Fruit fly (Drosophila melanogaster) whole organism, embryonic: ENCODE measurements around the gene Tengl1.

Experiments
- Aef1 ChIP-seq: fragments of 200-800 bp; sonication (Bioruptor generic); IDR thresholded peaks from 3 replicates; pipeline ENCODE4 v1.3.6; 2022; ENCODE audit warnings: missing biosample characterization, missing genetic modification characterization
- B-H2 ChIP-seq: fragments of 200-800 bp; sonication (Bioruptor generic); optimal IDR thresholded peaks from 2 replicates; lab custom pipeline; 2018; ENCODE audit warnings: missing biosample characterization, mild to moderate bottlenecking, missing genetic modification characterization
- C15 ChIP-seq: fragments of 200-800 bp; sonication (Bioruptor generic); IDR thresholded peaks from 3 replicates; pipeline ENCODE4 v1.3.6; 2022; ENCODE audit warnings: missing biosample characterization, missing genetic modification characterization
- CG10267 ChIP-seq: fragments of 200-800 bp; sonication (Bioruptor generic); optimal IDR thresholded peaks from 2 replicates; lab custom pipeline; 2018; ENCODE audit warnings: missing biosample characterization, mild to moderate bottlenecking, missing genetic modification characterization, moderate library complexity
- CG10543 ChIP-seq: fragments of 200-800 bp; sonication (Bioruptor generic); optimal IDR thresholded peaks from 3 replicates; lab custom pipeline; 2017; ENCODE audit warnings: missing biosample characterization, mild to moderate bottlenecking, missing genetic modification characterization, moderate library complexity
- CG12219 ChIP-seq: fragments of 200-800 bp; sonication (Bioruptor generic); optimal IDR thresholded peaks from 3 replicates; lab custom pipeline; 2018; ENCODE audit warnings: missing biosample characterization, mild to moderate bottlenecking, missing genetic modification characterization
- CG13424 ChIP-seq: fragments of 200-800 bp; sonication (Bioruptor generic); optimal IDR thresholded peaks from 2 replicates; lab custom pipeline; 2019; ENCODE audit warnings: missing biosample characterization, mild to moderate bottlenecking, missing genetic modification characterization, moderate library complexity
- CG17829 ChIP-seq: fragments of 200-800 bp; optimal IDR thresholded peaks from 2 replicates; lab custom pipeline; 2019; ENCODE audit warnings: missing biosample characterization, mild to moderate bottlenecking, missing genetic modification characterization, moderate library complexity
- CG18011 ChIP-seq: fragments of 200-800 bp; sonication (Bioruptor generic); optimal IDR thresholded peaks from 2 replicates; lab custom pipeline; 2017; ENCODE audit warnings: missing biosample characterization, missing genetic modification characterization, mild to moderate bottlenecking, moderate library complexity, missing genotype
- CG3407 ChIP-seq: fragments of 200-800 bp; sonication (Bioruptor generic); optimal IDR thresholded peaks from 2 replicates; lab custom pipeline; 2018; ENCODE audit warnings: missing biosample characterization, mild to moderate bottlenecking, missing genetic modification characterization
- CG4360 ChIP-seq: fragments of 200-800 bp; sonication (Bioruptor generic); IDR thresholded peaks from 2 replicates; pipeline ENCODE4 v1.3.6; 2022; ENCODE audit warnings: missing biosample characterization, missing genetic modification characterization
- CG4424 ChIP-seq: fragments of 200-800 bp; sonication (Bioruptor generic); optimal IDR thresholded peaks from 3 replicates; lab custom pipeline; 2016; ENCODE audit warnings: missing biosample characterization, missing genetic modification characterization
- CG6175 ChIP-seq: fragments of 200-800 bp; sonication (Bioruptor generic); IDR thresholded peaks from 3 replicates; pipeline ENCODE4 v1.3.6; 2022; ENCODE audit warnings: missing biosample characterization, missing genetic modification characterization
- CG6272 ChIP-seq: fragments of 200-800 bp; sonication (Bioruptor generic); IDR thresholded peaks from 2 replicates; pipeline ENCODE4 v1.3.6; 2022; ENCODE audit warnings: missing biosample characterization, missing genetic modification characterization
- CG6654 ChIP-seq: fragments of 200-800 bp; sonication (Bioruptor generic); optimal IDR thresholded peaks from 2 replicates; lab custom pipeline; 2017; ENCODE audit warnings: missing biosample characterization, mild to moderate bottlenecking, missing genetic modification characterization
- CG6813 ChIP-seq: fragments of 200-800 bp; sonication (Bioruptor generic); optimal IDR thresholded peaks from 2 replicates; lab custom pipeline; 2017; ENCODE audit warnings: missing biosample characterization, missing genetic modification characterization, mild to moderate bottlenecking, moderate library complexity, missing genetic modification reagents
- CG8765 ChIP-seq: fragments of 200-800 bp; sonication (Bioruptor generic); IDR thresholded peaks from 2 replicates; pipeline ENCODE4 v1.3.6; 2022; ENCODE audit warnings: missing biosample characterization, missing genetic modification characterization
- Camta ChIP-seq: fragments of 200-800 bp; sonication (Bioruptor generic); optimal IDR thresholded peaks from 2 replicates; lab custom pipeline; 2016; ENCODE audit warnings: missing biosample characterization, missing genetic modification characterization
- CkIIα-i1 ChIP-seq: fragments of 200-800 bp; sonication (Bioruptor generic); IDR thresholded peaks from 2 replicates; pipeline ENCODE4 v1.3.6; 2022; ENCODE audit warnings: missing biosample characterization, missing genetic modification characterization
- Doc3 ChIP-seq: fragments of 200-800 bp; sonication (Bioruptor generic); IDR thresholded peaks from 3 replicates; pipeline ENCODE4 v1.3.6; 2022; ENCODE audit warnings: missing biosample characterization, missing genetic modification characterization; ENCODE audit not compliant: partially characterized antibody
- Dref ChIP-seq: fragments of 200-800 bp; sonication (Bioruptor generic); IDR thresholded peaks from 2 replicates; pipeline ENCODE4 v1.3.6; 2022; ENCODE audit warnings: missing biosample characterization, missing genetic modification characterization
- ERR ChIP-seq: fragments of 200-800 bp; sonication (Bioruptor generic); optimal IDR thresholded peaks from 2 replicates; lab custom pipeline; 2016; ENCODE audit warnings: missing biosample characterization, missing genetic modification characterization
- Eip74EF ChIP-seq, 2 experiments: fragments of 200-800 bp in 1 of 2; fragments of >200 bp in 1 of 2; sonication (Bioruptor generic) in 1 of 2; optimal IDR thresholded peaks; 2 replicates each; lab custom pipeline; 2017 to 2019; ENCODE audit warnings: missing biosample characterization in 2 of 2, missing genetic modification characterization in 2 of 2, mild to moderate bottlenecking in 1 of 2, moderate library complexity in 1 of 2
- Ets65A ChIP-seq: fragments of 200-800 bp; sonication (Bioruptor generic); peaks from one replicate; lab custom pipeline; 2016; ENCODE audit warnings: missing biosample characterization, missing genetic modification characterization
- Hand ChIP-seq: fragments of 200-800 bp; sonication (Bioruptor generic); optimal IDR thresholded peaks from 2 replicates; lab custom pipeline; 2017; ENCODE audit warnings: mild to moderate bottlenecking, missing biosample characterization, missing genetic modification reagents, missing genetic modification characterization
- Kr ChIP-seq: fragments of 200-800 bp; sonication (Bioruptor generic); optimal IDR thresholded peaks from 2 replicates; lab custom pipeline; 2017; ENCODE audit warnings: missing biosample characterization, mild to moderate bottlenecking, missing genetic modification characterization
- Mad ChIP-seq: fragments of 200-800 bp; sonication (Bioruptor generic); optimal IDR thresholded peaks from 2 replicates; lab custom pipeline; 2016; ENCODE audit warnings: missing biosample characterization, missing genetic modification characterization
- Med ChIP-seq: fragments of 200-800 bp; sonication (Bioruptor generic); peaks from one replicate; lab custom pipeline; 2016; ENCODE audit warnings: missing biosample characterization, missing genetic modification characterization, mild to moderate bottlenecking, inconsistent platforms, moderate library complexity
- Myb ChIP-seq: fragments of 200-800 bp; sonication (Bioruptor generic); optimal IDR thresholded peaks from 2 replicates; lab custom pipeline; 2016; ENCODE audit warnings: missing biosample characterization, missing genetic modification characterization
- NFAT ChIP-seq: fragments of 200-800 bp; sonication (Bioruptor generic); IDR thresholded peaks from 2 replicates; pipeline ENCODE4 v1.3.6; 2022; ENCODE audit warnings: missing biosample characterization, missing genetic modification characterization
- Neu2 ChIP-seq: fragments of 200-800 bp; sonication (Bioruptor generic); optimal IDR thresholded peaks from 3 replicates; lab custom pipeline; 2016; ENCODE audit warnings: missing biosample characterization, missing genetic modification characterization, borderline replicate concordance
- Oaz ChIP-seq: fragments of 200-800 bp; sonication (Bioruptor generic); IDR thresholded peaks from 2 replicates; pipeline ENCODE4 v1.3.6; 2022; ENCODE audit warnings: missing biosample characterization, missing genetic modification characterization
- Optix ChIP-seq: fragments of 200-800 bp; sonication (Bioruptor generic); IDR thresholded peaks from 3 replicates; pipeline ENCODE4 v1.3.6; 2022; ENCODE audit warnings: missing biosample characterization, missing genetic modification characterization
- Pdp1 ChIP-seq, 2 experiments: fragments of 200-800 bp; sonication (Bioruptor generic); optimal IDR thresholded peaks; 3 replicates each; lab custom pipeline; 2016; ENCODE audit warnings: missing biosample characterization in 2 of 2, missing genetic modification characterization in 2 of 2, mild to moderate bottlenecking in 1 of 2, moderate library complexity in 1 of 2
- Sry-δ ChIP-seq: fragments of 200-800 bp; sonication (Bioruptor generic); optimal IDR thresholded peaks from 2 replicates; lab custom pipeline; 2016; ENCODE audit warnings: missing biosample characterization, missing genetic modification characterization
- Xbp1 ChIP-seq: fragments of 200-800 bp; sonication (Bioruptor generic); optimal IDR thresholded peaks from 3 replicates; lab custom pipeline; 2016; ENCODE audit warnings: missing biosample characterization, mild to moderate bottlenecking, missing genetic modification characterization
- ac ChIP-seq: fragments of 200-800 bp; sonication (Bioruptor generic); optimal IDR thresholded peaks from 3 replicates; lab custom pipeline; 2017; ENCODE audit warnings: missing biosample characterization, mild to moderate bottlenecking, missing genetic modification characterization
- ato ChIP-seq: fragments of 200-800 bp; sonication (Bioruptor generic); IDR thresholded peaks from 2 replicates; pipeline ENCODE4 v1.3.6; 2022; ENCODE audit warnings: missing biosample characterization, missing genetic modification characterization; ENCODE audit not compliant: partially characterized antibody
- chinmo ChIP-seq: fragments of 200-800 bp; sonication (Bioruptor generic); IDR thresholded peaks from 4 replicates; pipeline ENCODE4 v1.3.6; 2022; ENCODE audit warnings: missing biosample characterization, missing genetic modification characterization; ENCODE audit not compliant: partially characterized antibody
- danr ChIP-seq: fragments of 200-800 bp; sonication (Bioruptor generic); IDR thresholded peaks from 2 replicates; pipeline ENCODE4 v1.3.6; 2022; ENCODE audit warnings: missing biosample characterization, missing genetic modification characterization
- fd3F ChIP-seq: fragments of 200-800 bp; sonication (Bioruptor generic); optimal IDR thresholded peaks from 2 replicates; lab custom pipeline; 2018; ENCODE audit warnings: missing biosample characterization, mild to moderate bottlenecking, missing genetic modification characterization, moderate library complexity
- gro ChIP-seq: fragments of 200-800 bp; sonication (Bioruptor generic); optimal IDR thresholded peaks from 2 replicates; lab custom pipeline; 2016; ENCODE audit warnings: missing biosample characterization, missing genetic modification characterization
- lbe ChIP-seq: fragments of 200-800 bp; sonication (Bioruptor generic); optimal IDR thresholded peaks from 2 replicates; lab custom pipeline; 2016; ENCODE audit warnings: missing biosample characterization, mild to moderate bottlenecking, missing genetic modification characterization
- nau ChIP-seq: fragments of 200-800 bp; sonication (Bioruptor generic); optimal IDR thresholded peaks from 3 replicates; lab custom pipeline; 2017; ENCODE audit warnings: missing biosample characterization, mild to moderate bottlenecking, missing genetic modification characterization, missing genetic modification reagents
- peb ChIP-seq: fragments of 200-800 bp; sonication (Bioruptor generic); IDR thresholded peaks from 2 replicates; pipeline ENCODE4 v1.3.6; 2022; ENCODE audit warnings: missing biosample characterization, missing genetic modification characterization
- salm ChIP-seq: fragments of 200-800 bp; sonication (Bioruptor generic); optimal IDR thresholded peaks from 2 replicates; lab custom pipeline; 2018; ENCODE audit warnings: missing biosample characterization, mild to moderate bottlenecking, missing genetic modification characterization
- sens ChIP-seq: fragments of 200-800 bp; sonication (Bioruptor generic); peaks from one replicate; lab custom pipeline; 2016; ENCODE audit warnings: missing biosample characterization, missing genetic modification characterization
- stwl ChIP-seq: fragments of 200-800 bp; sonication (Bioruptor generic); optimal IDR thresholded peaks from 3 replicates; lab custom pipeline; 2018; ENCODE audit warnings: missing biosample characterization, mild to moderate bottlenecking, missing genetic modification characterization, moderate library complexity
- unpg ChIP-seq: fragments of 200-800 bp; sonication (Bioruptor generic); optimal IDR thresholded peaks from 3 replicates; lab custom pipeline; 2018; ENCODE audit warnings: missing biosample characterization, mild to moderate bottlenecking, missing genetic modification characterization, moderate library complexity
- vfl ChIP-seq: fragments of 200-800 bp; sonication (Bioruptor generic); optimal IDR thresholded peaks from 2 replicates; lab custom pipeline; 2016; ENCODE audit warnings: missing biosample characterization, missing genetic modification characterization
- z ChIP-seq: fragments of 200-800 bp; sonication (Bioruptor generic); IDR thresholded peaks from 3 replicates; pipeline ENCODE4 v1.3.6; 2022; ENCODE audit warnings: missing biosample characterization, missing genetic modification characterization
- zen ChIP-seq: fragments of 200-800 bp; sonication (Bioruptor generic); optimal IDR thresholded peaks from 3 replicates; lab custom pipeline; 2018; ENCODE audit warnings: missing biosample characterization, mild to moderate bottlenecking, missing genetic modification characterization, moderate library complexity

The Tengl1 gene

DNA sequence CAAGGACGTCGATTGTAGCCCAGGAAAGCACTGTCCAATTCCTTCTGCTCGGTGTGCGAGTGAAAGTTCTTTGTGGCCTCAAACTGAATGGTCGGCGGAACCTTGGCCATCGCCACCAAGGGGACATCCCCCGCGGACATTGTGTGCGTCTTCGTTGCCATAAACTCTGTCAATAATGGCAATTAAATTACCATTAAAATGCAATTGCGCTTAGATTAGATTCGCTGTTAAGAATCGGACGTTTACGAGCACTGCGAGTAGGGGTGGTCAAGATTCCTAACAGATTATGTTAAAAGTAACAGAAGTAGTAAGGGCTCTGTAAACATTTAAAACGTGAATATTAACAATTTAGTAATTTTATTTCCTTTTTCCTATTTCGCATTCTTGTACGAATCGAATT is 24.3 kb downstream of the Tengl1 start, which contains the start of gene daed (continued):
- TF ChIP-seq gro (GFP tag; lab: Kevin White, UChicago) = peak; percentile 9
- TF ChIP-seq CG13424 (tag; lab: Kevin White, UChicago) = no peak
- no peak for TF ChIP-seq ac (GFP tag; lab: Kevin White, UChicago)
- peak; percentile 99 for TF ChIP-seq zen (tag; lab: Kevin White, UChicago)
- TF ChIP-seq Optix (GFP tag; lab: Robert Waterston, UW) = no peak
- 0 out of 4 replicates have a peak, but pooled peaks have one; percentile 10 for TF ChIP-seq chinmo
- no peak for TF ChIP-seq CG12219 (GFP tag; lab: Kevin White, UChicago)
- TF ChIP-seq sens (GFP tag; lab: Kevin White, UChicago) = peak; percentile 8
- TF ChIP-seq CG10267 (tag; lab: Kevin White, UChicago) = peak; percentile 82
- TF ChIP-seq Pdp1 (GFP tag; optimal IDR thresholded peaks at IDR 0.05; lab: Kevin White, UChicago) = no peak
- TF ChIP-seq CG4424 (GFP tag; lab: Kevin White, UChicago) = no peak
- no peak for TF ChIP-seq Aef1 (GFP tag; lab: Robert Waterston, UW)
- TF ChIP-seq NFAT = no peak
- peak; percentile 8 for TF ChIP-seq Sry-δ (GFP tag; lab: Kevin White, UChicago)
- TF ChIP-seq fd3F = no peak
- TF ChIP-seq CG8765 = no peak
- no peak for TF ChIP-seq CG6813 (GFP tag; lab: Kevin White, UChicago)
- no peak for TF ChIP-seq Neu2 (GFP tag; lab: Kevin White, UChicago)
- TF ChIP-seq CG18011 (GFP tag; lab: Kevin White, UChicago) = no peak
- TF ChIP-seq Eip74EF (GFP tag; optimal IDR thresholded peaks at IDR 0.05; lab: Kevin White, UChicago) = no peak
- TF ChIP-seq danr = no peak
- TF ChIP-seq CG3407 (GFP tag; lab: Kevin White, UChicago) = no peak
- peak; percentile 35 for TF ChIP-seq lbe (GFP tag; lab: Kevin White, UChicago)
- no peak for TF ChIP-seq CG6272 (GFP tag; lab: Robert Waterston, UW)
- TF ChIP-seq z (GFP tag; lab: Robert Waterston, UW) = no peak
- peak; percentile 42 for TF ChIP-seq stwl (tag; lab: Kevin White, UChicago)
- no peak for TF ChIP-seq CG6175
- no peak for TF ChIP-seq vfl (GFP tag; lab: Kevin White, UChicago)

DNA sequence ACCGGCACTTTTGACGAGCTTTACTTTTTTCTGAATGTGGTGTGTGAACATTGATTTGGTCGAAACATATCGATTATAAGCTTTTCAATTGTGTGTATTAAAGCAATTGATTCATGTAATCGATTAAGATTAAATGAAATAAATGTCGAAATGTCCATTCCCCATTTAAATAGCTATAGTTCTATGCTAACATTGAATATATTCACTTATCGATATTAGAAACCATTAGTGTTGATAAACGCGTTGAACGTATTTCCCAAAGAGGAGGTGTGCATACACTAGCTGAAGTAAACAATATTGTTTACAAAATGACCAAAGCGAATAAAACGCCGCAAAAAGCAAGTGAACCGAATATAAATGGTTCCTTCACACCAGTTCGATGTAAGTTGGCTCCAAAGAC is 26.4 kb downstream of the Tengl1 start, which contains the start of the genes Uch and CG34174:
TSS of gene Uch (minus strand) at position 208 of the 400 bp plus-strand sequence.
TSS of gene CG34174 (plus strand) at position 263 of the 400 bp plus-strand sequence.
- TF ChIP-seq Myb (peak; percentile 53), CG6654 (no peak), nau (GFP tag; lab: Kevin White, UChicago) (no peak), ato (GFP tag; lab: Robert Waterston, UW) (0 out of 2 replicates have a peak, but pooled peaks have one; percentile 39), unpg (GFP tag; lab: Kevin White, UChicago) (no peak), B-H2 (peak; percentile 38), CG10543 (GFP tag; lab: Kevin White, UChicago) (no peak), Ets65A (GFP tag; lab: Kevin White, UChicago) (no peak), CG17829 (peak; percentile 19), Med (GFP tag; lab: Kevin White, UChicago) (peak; percentile 72), salm (tag; lab: Kevin White, UChicago) (no peak), Hand (GFP tag; lab: Kevin White, UChicago) (no peak), Dref (GFP tag; lab: Robert Waterston, UW) (peak; percentile 60), Kr (GFP tag; lab: Kevin White, UChicago) (no peak), Doc3 (GFP tag; lab: Robert Waterston, UW) (peak; percentile 72), Xbp1 (GFP tag; lab: Kevin White, UChicago) (no peak), C15 (GFP tag; lab: Robert Waterston, UW) (no peak), Oaz (GFP tag; lab: Robert Waterston, UW) (no peak), CkIIα-i1 (GFP tag; lab: Robert Waterston, UW) (no peak), Eip74EF (GFP tag; optimal IDR thresholded peaks at IDR 0.05; lab: Kevin White, UChicago) (no peak), Camta (no peak), Mad (no peak), ERR (no peak), peb (GFP tag; lab: Robert Waterston, UW) (no peak), CG4360 (GFP tag; lab: Robert Waterston, UW) (no peak)
